Fruit fly (Drosophila melanogaster) whole organism, embryonic: ENCODE data around the gene CG42784.

Experiments
- Abd-B ChIP-seq: fragments of 200-800 bp; sonication (Bioruptor generic); optimal IDR thresholded peaks from 2 replicates; lab custom pipeline; 2018; ENCODE audit warnings: missing biosample characterization, mild to moderate bottlenecking, missing genetic modification characterization, moderate library complexity
- Asciz ChIP-seq: fragments of 200-800 bp; sonication (Bioruptor generic); optimal IDR thresholded peaks from 2 replicates; lab custom pipeline; 2017; ENCODE audit warnings: missing biosample characterization, mild to moderate bottlenecking, missing genetic modification characterization, missing genetic modification reagents
- BtbVII ChIP-seq: fragments of 200-800 bp; sonication (Bioruptor generic); optimal IDR thresholded peaks from 3 replicates; lab custom pipeline; 2017; ENCODE audit warnings: missing biosample characterization, mild to moderate bottlenecking, missing genetic modification characterization
- CG10267 ChIP-seq: fragments of 200-800 bp; sonication (Bioruptor generic); optimal IDR thresholded peaks from 2 replicates; lab custom pipeline; 2018; ENCODE audit warnings: missing biosample characterization, mild to moderate bottlenecking, missing genetic modification characterization, moderate library complexity
- CG10431 ChIP-seq: fragments of 200-800 bp; sonication (Bioruptor generic); optimal IDR thresholded peaks from 3 replicates; lab custom pipeline; 2018; ENCODE audit warnings: missing biosample characterization, mild to moderate bottlenecking, missing genetic modification characterization
- CG10565 ChIP-seq: fragments of 200-800 bp; sonication (Bioruptor generic); optimal IDR thresholded peaks from 3 replicates; lab custom pipeline; 2016; ENCODE audit warnings: missing biosample characterization, mild to moderate bottlenecking, missing genetic modification characterization
- CG10654 ChIP-seq: fragments of 200-800 bp; sonication (Bioruptor generic); optimal IDR thresholded peaks from 2 replicates; lab custom pipeline; 2016; ENCODE audit warnings: missing biosample characterization, missing genetic modification characterization
- CG11696 ChIP-seq: fragments of 200-800 bp; sonication (Bioruptor generic); IDR thresholded peaks from 2 replicates; pipeline ENCODE4 v1.3.6; 2022; ENCODE audit warnings: missing biosample characterization, missing genetic modification characterization
- CG12659 ChIP-seq: fragments of 200-800 bp; sonication (Bioruptor generic); optimal IDR thresholded peaks from 3 replicates; lab custom pipeline; 2017; ENCODE audit warnings: mild to moderate bottlenecking, missing biosample characterization, missing genetic modification reagents, missing genetic modification characterization
- CG1647 ChIP-seq: fragments of 200-800 bp; sonication (Bioruptor generic); optimal IDR thresholded peaks from 3 replicates; lab custom pipeline; 2016; ENCODE audit warnings: missing biosample characterization, missing genetic modification characterization
- CG1792 ChIP-seq: fragments of 200-800 bp; sonication (Bioruptor generic); optimal IDR thresholded peaks from 2 replicates; lab custom pipeline; 2016; ENCODE audit warnings: missing biosample characterization, missing genetic modification characterization
- CG30020 ChIP-seq: fragments of 200-800 bp; optimal IDR thresholded peaks from 2 replicates; lab custom pipeline; 2019; ENCODE audit warnings: missing biosample characterization, mild to moderate bottlenecking, missing genetic modification characterization, moderate library complexity
- CG3163 ChIP-seq: fragments of 200-800 bp; sonication (Bioruptor generic); optimal IDR thresholded peaks from 3 replicates; lab custom pipeline; 2016; ENCODE audit warnings: missing biosample characterization, missing genetic modification characterization
- CG3281 ChIP-seq: fragments of 200-800 bp; sonication (Bioruptor generic); optimal IDR thresholded peaks from 3 replicates; lab custom pipeline; 2017; ENCODE audit warnings: missing biosample characterization, mild to moderate bottlenecking, missing genetic modification characterization
- CG3407 ChIP-seq: fragments of 200-800 bp; sonication (Bioruptor generic); optimal IDR thresholded peaks from 2 replicates; lab custom pipeline; 2018; ENCODE audit warnings: missing biosample characterization, mild to moderate bottlenecking, missing genetic modification characterization
- CG4854 ChIP-seq: fragments of 200-800 bp; sonication (Bioruptor generic); optimal IDR thresholded peaks from 2 replicates; lab custom pipeline; 2016; ENCODE audit warnings: missing biosample characterization, missing genetic modification characterization, inconsistent platforms
- CG6254 ChIP-seq: fragments of 200-800 bp; sonication (Bioruptor generic); optimal IDR thresholded peaks from 3 replicates; lab custom pipeline; 2017; ENCODE audit warnings: mild to moderate bottlenecking, missing biosample characterization, missing genetic modification reagents, missing genetic modification characterization
- CG7357 ChIP-seq: fragments of 200-800 bp; sonication (Bioruptor generic); IDR thresholded peaks from 3 replicates; pipeline ENCODE4 v1.3.6; 2022; ENCODE audit warnings: missing biosample characterization, missing genetic modification characterization
- CG7928 ChIP-seq: fragments of 200-800 bp; sonication (Bioruptor generic); optimal IDR thresholded peaks from 2 replicates; lab custom pipeline; 2017; ENCODE audit warnings: missing biosample characterization, mild to moderate bottlenecking, missing genetic modification characterization
- CG7987 ChIP-seq: fragments of 200-800 bp; sonication (Bioruptor generic); optimal IDR thresholded peaks from 2 replicates; lab custom pipeline; 2018; ENCODE audit warnings: missing biosample characterization, mild to moderate bottlenecking, missing genetic modification characterization, moderate library complexity
- CG8359 ChIP-seq: fragments of 200-800 bp; sonication (Bioruptor generic); optimal IDR thresholded peaks from 2 replicates; lab custom pipeline; 2017; ENCODE audit warnings: missing biosample characterization, mild to moderate bottlenecking, missing genetic modification characterization, borderline replicate concordance
- CG9817 ChIP-seq: fragments of 200-800 bp; sonication (Bioruptor generic); optimal IDR thresholded peaks from 2 replicates; lab custom pipeline; 2018; ENCODE audit warnings: missing biosample characterization, mild to moderate bottlenecking, missing genetic modification characterization, moderate library complexity
- Deaf1 ChIP-seq: fragments of 200-800 bp; optimal IDR thresholded peaks from 3 replicates; lab custom pipeline; 2019; ENCODE audit warnings: missing biosample characterization, mild to moderate bottlenecking, missing genetic modification characterization, moderate library complexity
- Drgx ChIP-seq: fragments of 200-800 bp; sonication (Bioruptor generic); IDR thresholded peaks from 2 replicates; pipeline ENCODE4 v1.3.6; 2022; ENCODE audit warnings: missing biosample characterization, missing genetic modification characterization
- H15 ChIP-seq: fragments of 200-800 bp; sonication (Bioruptor generic); IDR thresholded peaks from 3 replicates; pipeline ENCODE4 v1.3.6; 2022; ENCODE audit warnings: missing biosample characterization, missing genetic modification characterization
- H2.0 ChIP-seq: fragments of 200-800 bp; sonication (Bioruptor generic); IDR thresholded peaks from 2 replicates; pipeline ENCODE4 v1.3.6; 2022; ENCODE audit warnings: missing biosample characterization, missing genetic modification characterization
- Hmr ChIP-seq: fragments of 200-800 bp; sonication (Bioruptor generic); optimal IDR thresholded peaks from 3 replicates; lab custom pipeline; 2017; ENCODE audit warnings: mild to moderate bottlenecking, missing biosample characterization, missing genetic modification reagents, missing genetic modification characterization
- Mad ChIP-seq: fragments of 200-800 bp; sonication (Bioruptor generic); optimal IDR thresholded peaks from 2 replicates; lab custom pipeline; 2016; ENCODE audit warnings: missing biosample characterization, missing genetic modification characterization
- Pdp1 ChIP-seq, 2 experiments: fragments of 200-800 bp; sonication (Bioruptor generic); optimal IDR thresholded peaks; 3 replicates each; lab custom pipeline; 2016; ENCODE audit warnings: missing biosample characterization in 2 of 2, missing genetic modification characterization in 2 of 2, mild to moderate bottlenecking in 1 of 2, moderate library complexity in 1 of 2
- Ssrp ChIP-seq: fragments of 200-800 bp; sonication (Bioruptor generic); optimal IDR thresholded peaks from 2 replicates; lab custom pipeline; 2018; ENCODE audit warnings: missing biosample characterization, mild to moderate bottlenecking, missing genetic modification characterization, moderate library complexity
- ab ChIP-seq: fragments of 200-800 bp; sonication (Bioruptor generic); optimal IDR thresholded peaks from 2 replicates; lab custom pipeline; 2016; ENCODE audit warnings: missing biosample characterization, missing genetic modification characterization
- al ChIP-seq: fragments of 200-800 bp; sonication (Bioruptor generic); IDR thresholded peaks from 2 replicates; pipeline ENCODE4 v1.3.6; 2022; ENCODE audit warnings: missing biosample characterization, missing genetic modification characterization
- bsh ChIP-seq, 2 experiments: fragments of 200-800 bp; sonication (Bioruptor generic); optimal IDR thresholded peaks; 2 replicates each; lab custom pipeline; 2017 to 2018; ENCODE audit warnings: mild to moderate bottlenecking in 2 of 2, missing biosample characterization in 2 of 2, missing genetic modification characterization in 2 of 2, moderate library complexity in 1 of 2
- cas ChIP-seq: fragments of 200-800 bp; sonication (Bioruptor generic); IDR thresholded peaks from 2 replicates; pipeline ENCODE4 v1.3.6; 2022; ENCODE audit warnings: missing biosample characterization, missing genetic modification characterization
- dan ChIP-seq: fragments of 200-800 bp; sonication (Bioruptor generic); IDR thresholded peaks from 2 replicates; pipeline ENCODE4 v1.3.6; 2022; ENCODE audit warnings: missing biosample characterization, missing genetic modification characterization
- disco-r ChIP-seq: fragments of 200-800 bp; sonication (Bioruptor generic); optimal IDR thresholded peaks from 2 replicates; lab custom pipeline; 2016; ENCODE audit warnings: missing biosample characterization, missing genetic modification characterization
- dm ChIP-seq: fragments of 200-800 bp; sonication (Bioruptor generic); optimal IDR thresholded peaks from 3 replicates; lab custom pipeline; 2016; ENCODE audit warnings: missing biosample characterization, missing genetic modification characterization
- ftz-f1 ChIP-seq: fragments of 200-800 bp; sonication (Bioruptor generic); optimal IDR thresholded peaks from 2 replicates; lab custom pipeline; 2016; ENCODE audit warnings: missing biosample characterization, missing genetic modification characterization
- gsb-n ChIP-seq: fragments of 200-800 bp; sonication (Bioruptor generic); optimal IDR thresholded peaks from 3 replicates; lab custom pipeline; 2018; ENCODE audit warnings: missing biosample characterization, mild to moderate bottlenecking, missing genetic modification characterization
- ham ChIP-seq: fragments of 200-800 bp; sonication (Bioruptor generic); IDR thresholded peaks from 2 replicates; pipeline ENCODE4 v1.3.6; 2022; ENCODE audit warnings: missing biosample characterization, missing genetic modification characterization
- lola ChIP-seq, 3 experiments: fragments of >200 bp in 2 of 3; fragments of 200-800 bp in 1 of 3; sonication (Bioruptor generic) in 1 of 3; optimal IDR thresholded peaks; 2 replicates each; lab custom pipeline; 2017 to 2019; ENCODE audit warnings: missing biosample characterization in 3 of 3, missing genetic modification characterization in 3 of 3, mild to moderate bottlenecking in 1 of 3, moderate library complexity in 1 of 3
- mam ChIP-seq: fragments of 200-800 bp; sonication (Bioruptor generic); optimal IDR thresholded peaks from 3 replicates; lab custom pipeline; 2016; ENCODE audit warnings: missing biosample characterization, missing genetic modification characterization
- nerfin-2 ChIP-seq: fragments of 200-800 bp; sonication (Bioruptor generic); IDR thresholded peaks from 2 replicates; pipeline ENCODE4 v1.3.6; 2022; ENCODE audit warnings: missing biosample characterization, missing genetic modification characterization; ENCODE audit not compliant: partially characterized antibody
- pita ChIP-seq: fragments of 200-800 bp; sonication (Bioruptor generic); optimal IDR thresholded peaks from 2 replicates; lab custom pipeline; 2017; ENCODE audit warnings: missing biosample characterization, mild to moderate bottlenecking, missing genetic modification characterization
- pum ChIP-seq: fragments of 200-800 bp; sonication (Bioruptor generic); optimal IDR thresholded peaks from 2 replicates; lab custom pipeline; 2016; ENCODE audit warnings: missing biosample characterization, missing genetic modification characterization
- salm ChIP-seq: fragments of 200-800 bp; sonication (Bioruptor generic); optimal IDR thresholded peaks from 2 replicates; lab custom pipeline; 2018; ENCODE audit warnings: missing biosample characterization, mild to moderate bottlenecking, missing genetic modification characterization
- sd ChIP-seq: fragments of 200-800 bp; sonication (Bioruptor generic); optimal IDR thresholded peaks from 3 replicates; lab custom pipeline; 2018; ENCODE audit warnings: missing biosample characterization, mild to moderate bottlenecking, missing genetic modification characterization, moderate library complexity
- stwl ChIP-seq: fragments of 200-800 bp; sonication (Bioruptor generic); optimal IDR thresholded peaks from 3 replicates; lab custom pipeline; 2018; ENCODE audit warnings: missing biosample characterization, mild to moderate bottlenecking, missing genetic modification characterization, moderate library complexity
- tap ChIP-seq: fragments of 200-800 bp; optimal IDR thresholded peaks from 3 replicates; lab custom pipeline; 2019; ENCODE audit warnings: missing biosample characterization, mild to moderate bottlenecking, missing genetic modification characterization, moderate library complexity

Gene CG42784

DNA sequence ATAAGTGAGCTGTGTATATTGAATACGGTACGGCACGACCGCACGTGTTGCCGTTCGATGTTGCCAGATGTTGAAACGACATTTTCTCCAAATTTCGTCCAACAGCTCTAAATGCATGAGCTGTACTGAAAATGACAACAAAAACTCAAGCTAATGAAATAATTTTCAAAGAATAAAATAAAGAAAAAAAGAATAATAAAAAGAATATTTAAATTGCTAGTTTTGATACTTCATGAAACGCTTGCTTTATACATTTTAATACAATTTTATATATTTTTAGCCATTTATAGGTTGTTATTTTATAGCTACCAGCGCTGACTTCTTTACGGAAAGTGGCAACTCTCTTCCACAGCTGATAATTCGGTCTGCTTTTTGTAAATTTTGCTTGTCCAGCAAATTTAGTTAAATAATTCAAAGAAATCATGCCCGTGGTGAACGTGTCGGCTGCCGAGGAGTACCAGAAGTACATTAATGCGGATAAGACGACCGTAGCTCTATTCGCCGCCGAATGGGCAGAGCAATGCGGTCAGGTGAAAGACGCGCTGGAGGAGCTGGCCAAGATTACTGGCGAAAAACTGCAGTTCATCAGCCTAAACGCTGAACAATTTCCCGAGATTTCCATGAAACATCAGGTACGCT lies 49.0 kb upstream of the CG42784 start, which contains the start of the genes Nnp-1 and Grx3 (continued):
- TF ChIP-seq Abd-B (peak; percentile 76), Asciz (GFP tag; lab: Kevin White, UChicago) (no peak), CG12659 (peak; percentile 79), CG4854 (GFP tag; lab: Kevin White, UChicago) (no peak), CG10565 (no peak), pita (no peak), sd (tag; lab: Kevin White, UChicago) (no peak), Mad (peak; percentile 37), dm (peak; percentile 88), ab (GFP tag; lab: Kevin White, UChicago) (no peak), bsh (GFP tag; optimal IDR thresholded peaks at IDR 0.05; lab: Kevin White, UChicago) (peak in 1 of 2 experiments; percentile 51), CG9817 (tag; lab: Kevin White, UChicago) (peak; percentile 73), salm (no peak), CG3281 (GFP tag; lab: Kevin White, UChicago) (no peak), BtbVII (GFP tag; lab: Kevin White, UChicago) (peak; percentile 14), Hmr (peak; percentile 20), CG10431 (GFP tag; lab: Kevin White, UChicago) (no peak), dan (GFP tag; lab: Robert Waterston, UW) (no peak), CG10654 (GFP tag; lab: Kevin White, UChicago) (peak; percentile 30), ftz-f1 (no peak), CG10267 (tag; lab: Kevin White, UChicago) (peak; percentile 72), Pdp1 (GFP tag; optimal IDR thresholded peaks at IDR 0.05; lab: Kevin White, UChicago) (no peak), CG7357 (GFP tag; lab: Robert Waterston, UW) (peak; percentile 65), al (GFP tag; lab: Robert Waterston, UW) (0 out of 2 replicates have a peak, but pooled peaks have one; percentile 22), CG6254 (GFP tag; lab: Kevin White, UChicago) (peak; percentile 5), mam (peak; percentile 33), CG7987 (GFP tag; lab: Kevin White, UChicago) (no peak), ham (GFP tag; lab: Robert Waterston, UW) (no peak), H15 (GFP tag; lab: Robert Waterston, UW) (no peak), gsb-n (tag; lab: Kevin White, UChicago) (no peak), CG1647 (GFP tag; lab: Kevin White, UChicago) (no peak), CG11696 (GFP tag; lab: Robert Waterston, UW) (no peak), CG3163 (GFP tag; lab: Kevin White, UChicago) (no peak), Drgx (GFP tag; lab: Robert Waterston, UW) (no peak), CG8359 (GFP tag; lab: Kevin White, UChicago) (no peak), lola (GFP tag; optimal IDR thresholded peaks at IDR 0.05; lab: Kevin White, UChicago) (no peak), CG7928 (GFP tag; lab: Kevin White, UChicago) (peak; percentile 44), H2.0 (0 out of 2 replicates have a peak, but pooled peaks have one; percentile 16), disco-r (no peak), CG3407 (GFP tag; lab: Kevin White, UChicago) (no peak), tap (no peak), nerfin-2 (GFP tag; lab: Robert Waterston, UW) (no peak), cas (GFP tag; lab: Robert Waterston, UW) (no peak), CG1792 (GFP tag; lab: Kevin White, UChicago) (no peak), Ssrp (peak; percentile 29), Deaf1 (tag; lab: Kevin White, UChicago) (no peak), stwl (tag; lab: Kevin White, UChicago) (peak; percentile 49), CG30020 (tag; lab: Kevin White, UChicago) (peak; percentile 65), pum (GFP tag; lab: Kevin White, UChicago) (no peak)
